Fruit fly (Drosophila melanogaster) whole organism, prepupa: ENCODE results near the gene Mnt.

Experiments
- Blimp-1 ChIP-seq: fragments of 200-800 bp; sonication (Bioruptor generic); optimal IDR thresholded peaks from 3 replicates; lab custom pipeline; 2017; ENCODE audit warnings: missing biosample characterization, missing genetic modification characterization, mild to moderate bottlenecking, moderate library complexity, missing genetic modification reagents
- CG10631 ChIP-seq: fragments of 200-800 bp; sonication (Bioruptor generic); optimal IDR thresholded peaks from 2 replicates; lab custom pipeline; 2016; ENCODE audit warnings: missing biosample characterization, missing genetic modification characterization
- CG10669 ChIP-seq: fragments of 200-800 bp; sonication (Bioruptor generic); optimal IDR thresholded peaks from 3 replicates; lab custom pipeline; 2018; ENCODE audit warnings: missing biosample characterization, mild to moderate bottlenecking, missing genetic modification characterization, moderate library complexity
- CG11294 ChIP-seq: fragments of 200-800 bp; sonication (Bioruptor generic); IDR thresholded peaks from 2 replicates; pipeline ENCODE4 v1.3.6; 2022; ENCODE audit warnings: missing biosample characterization, missing genetic modification characterization
- CG15336 ChIP-seq: fragments of 200-800 bp; sonication (Bioruptor generic); IDR thresholded peaks from 2 replicates; pipeline ENCODE4 v1.3.6; 2022; ENCODE audit warnings: missing biosample characterization, missing genetic modification characterization
- CG3032 ChIP-seq: fragments of 200-800 bp; optimal IDR thresholded peaks from 2 replicates; lab custom pipeline; 2019; ENCODE audit warnings: missing biosample characterization, mild to moderate bottlenecking, missing genetic modification characterization, moderate library complexity
- CG32006 ChIP-seq: fragments of 200-800 bp; sonication (Bioruptor generic); optimal IDR thresholded peaks from 3 replicates; lab custom pipeline; 2017; ENCODE audit warnings: missing biosample characterization, mild to moderate bottlenecking, missing genetic modification characterization
- CG34406 ChIP-seq: fragments of 200-800 bp; sonication (Bioruptor generic); optimal IDR thresholded peaks from 3 replicates; lab custom pipeline; 2016; ENCODE audit warnings: missing biosample characterization, missing genetic modification characterization
- CG3919 ChIP-seq: fragments of 200-800 bp; sonication (Bioruptor generic); optimal IDR thresholded peaks from 3 replicates; lab custom pipeline; 2016; ENCODE audit warnings: missing biosample characterization, missing genetic modification characterization
- CG4318 ChIP-seq: fragments of 200-800 bp; sonication (Bioruptor generic); optimal IDR thresholded peaks from 3 replicates; lab custom pipeline; 2017; ENCODE audit warnings: missing biosample characterization, mild to moderate bottlenecking, missing genetic modification characterization
- CG6163 ChIP-seq: fragments of 200-800 bp; sonication (Bioruptor generic); IDR thresholded peaks from 3 replicates; pipeline ENCODE4 v1.3.6; 2022; ENCODE audit warnings: missing biosample characterization, missing genetic modification characterization
- CG6276 ChIP-seq: fragments of 200-800 bp; sonication (Bioruptor generic); optimal IDR thresholded peaks from 2 replicates; lab custom pipeline; 2017; ENCODE audit warnings: missing biosample characterization, mild to moderate bottlenecking, missing genetic modification characterization
- CG6792 ChIP-seq: fragments of 200-800 bp; sonication (Bioruptor generic); optimal IDR thresholded peaks from 3 replicates; lab custom pipeline; 2016; ENCODE audit warnings: missing biosample characterization, missing genetic modification characterization
- CG6808 ChIP-seq: fragments of 200-800 bp; sonication (Bioruptor generic); optimal IDR thresholded peaks from 3 replicates; lab custom pipeline; 2017; ENCODE audit warnings: missing biosample characterization, missing genetic modification characterization, mild to moderate bottlenecking, moderate library complexity, missing genetic modification reagents
- CG6854 ChIP-seq: fragments of 200-800 bp; sonication (Bioruptor generic); optimal IDR thresholded peaks from 2 replicates; lab custom pipeline; 2017; ENCODE audit warnings: missing biosample characterization, mild to moderate bottlenecking, missing genetic modification characterization
- CG7368 ChIP-seq: fragments of 200-800 bp; sonication (Bioruptor generic); optimal IDR thresholded peaks from 3 replicates; lab custom pipeline; 2016; ENCODE audit warnings: missing biosample characterization, missing genetic modification characterization
- CG8119 ChIP-seq: fragments of 200-800 bp; sonication (Bioruptor generic); IDR thresholded peaks from 3 replicates; pipeline ENCODE4 v1.3.6; 2022; ENCODE audit warnings: missing biosample characterization, missing genetic modification characterization
- CG8632 ChIP-seq: fragments of 200-800 bp; sonication (Bioruptor generic); optimal IDR thresholded peaks from 3 replicates; lab custom pipeline; 2016; ENCODE audit warnings: missing biosample characterization, missing genetic modification characterization
- CG9139 ChIP-seq: fragments of 200-800 bp; sonication (Bioruptor generic); optimal IDR thresholded peaks from 3 replicates; lab custom pipeline; 2017; ENCODE audit warnings: missing biosample characterization, mild to moderate bottlenecking, missing genetic modification characterization
- Eip75B ChIP-seq: fragments of 200-800 bp; sonication (Bioruptor generic); optimal IDR thresholded peaks from 3 replicates; lab custom pipeline; 2016; ENCODE audit warnings: missing biosample characterization, missing genetic modification characterization
- Eip93F ChIP-seq: fragments of 200-800 bp; sonication (Bioruptor generic); optimal IDR thresholded peaks from 2 replicates; lab custom pipeline; 2016; ENCODE audit warnings: missing biosample characterization, mild to moderate bottlenecking, missing genetic modification characterization
- Ets21C ChIP-seq: fragments of 200-800 bp; sonication (Bioruptor generic); optimal IDR thresholded peaks from 3 replicates; lab custom pipeline; 2016; ENCODE audit warnings: missing biosample characterization, missing genetic modification characterization
- Ets96B ChIP-seq: fragments of 200-800 bp; optimal IDR thresholded peaks from 2 replicates; lab custom pipeline; 2019; ENCODE audit warnings: missing biosample characterization, mild to moderate bottlenecking, missing genetic modification characterization, moderate library complexity
- Gug ChIP-seq: fragments of 200-800 bp; sonication (Bioruptor generic); IDR thresholded peaks from 2 replicates; pipeline ENCODE4 v1.3.6; 2022; ENCODE audit warnings: missing biosample characterization, missing genetic modification characterization
- Hr38 ChIP-seq: sonication (Bioruptor generic); optimal IDR thresholded peaks from 2 replicates; lab custom pipeline; 2016; ENCODE audit warnings: missing biosample characterization, missing genetic modification characterization
- Hr39 ChIP-seq: fragments of 200-800 bp; sonication (Bioruptor generic); optimal IDR thresholded peaks from 2 replicates; lab custom pipeline; 2016; ENCODE audit warnings: missing biosample characterization, missing genetic modification characterization
- Lpt ChIP-seq: fragments of 200-800 bp; sonication (Bioruptor generic); optimal IDR thresholded peaks from 3 replicates; lab custom pipeline; 2016; ENCODE audit warnings: missing biosample characterization, missing genetic modification characterization
- Met ChIP-seq: fragments of 200-800 bp; sonication (Bioruptor generic); optimal IDR thresholded peaks from 3 replicates; lab custom pipeline; 2016; ENCODE audit warnings: missing biosample characterization, missing genetic modification characterization
- OdsH ChIP-seq: fragments of 200-800 bp; sonication (Bioruptor generic); optimal IDR thresholded peaks from 3 replicates; lab custom pipeline; 2016; ENCODE audit warnings: missing biosample characterization, missing genetic modification characterization
- Smox ChIP-seq: fragments of 200-800 bp; sonication (Bioruptor generic); optimal IDR thresholded peaks from 3 replicates; lab custom pipeline; 2016; ENCODE audit warnings: missing biosample characterization, missing genetic modification characterization
- Sox102F ChIP-seq: fragments of 200-800 bp; sonication (Bioruptor generic); optimal IDR thresholded peaks from 2 replicates; lab custom pipeline; 2016; ENCODE audit warnings: missing biosample characterization, mild to moderate bottlenecking, missing genetic modification characterization
- Sox14 ChIP-seq: fragments of 200-800 bp; sonication (Bioruptor generic); optimal IDR thresholded peaks from 3 replicates; lab custom pipeline; 2016; ENCODE audit warnings: missing biosample characterization, missing genetic modification characterization
- Sox15 ChIP-seq: fragments of 200-800 bp; sonication (Bioruptor generic); optimal IDR thresholded peaks from 3 replicates; lab custom pipeline; 2016; ENCODE audit warnings: missing biosample characterization, missing genetic modification characterization
- achi ChIP-seq: fragments of 200-800 bp; sonication (Bioruptor generic); optimal IDR thresholded peaks from 3 replicates; lab custom pipeline; 2016; ENCODE audit warnings: missing biosample characterization, missing genetic modification characterization
- acj6 ChIP-seq: fragments of 200-800 bp; sonication (Bioruptor generic); optimal IDR thresholded peaks from 3 replicates; lab custom pipeline; 2016; ENCODE audit warnings: missing biosample characterization, missing genetic modification characterization
- dac ChIP-seq: fragments of 200-800 bp; sonication (Bioruptor generic); optimal IDR thresholded peaks from 2 replicates; lab custom pipeline; 2017; ENCODE audit warnings: missing biosample characterization, mild to moderate bottlenecking, missing genetic modification characterization
- dsx ChIP-seq: fragments of 200-800 bp; optimal IDR thresholded peaks from 3 replicates; lab custom pipeline; 2019; ENCODE audit warnings: missing biosample characterization, mild to moderate bottlenecking, missing genetic modification characterization, moderate library complexity; ENCODE audit not compliant: poor library complexity, severe bottlenecking
- esn ChIP-seq: fragments of 200-800 bp; sonication (Bioruptor generic); optimal IDR thresholded peaks from 2 replicates; lab custom pipeline; 2016; ENCODE audit warnings: missing biosample characterization, mild to moderate bottlenecking, missing genetic modification characterization, moderate library complexity
- fd59A ChIP-seq: fragments of 200-800 bp; sonication (Bioruptor generic); optimal IDR thresholded peaks from 2 replicates; lab custom pipeline; 2017; ENCODE audit warnings: missing biosample characterization, mild to moderate bottlenecking, missing genetic modification characterization, missing genetic modification reagents
- fkh ChIP-seq: fragments of 200-800 bp; sonication (Bioruptor generic); optimal IDR thresholded peaks from 3 replicates; lab custom pipeline; 2017; ENCODE audit warnings: missing biosample characterization, mild to moderate bottlenecking, missing genetic modification characterization, moderate library complexity
- lz ChIP-seq: fragments of 200-800 bp; sonication (Bioruptor generic); optimal IDR thresholded peaks from 3 replicates; lab custom pipeline; 2016; ENCODE audit warnings: missing biosample characterization, missing genetic modification characterization
- net ChIP-seq: fragments of 200-800 bp; sonication (Bioruptor generic); optimal IDR thresholded peaks from 3 replicates; lab custom pipeline; 2016; ENCODE audit warnings: missing biosample characterization, missing genetic modification characterization
- pdm3 ChIP-seq: fragments of 200-800 bp; sonication (Bioruptor generic); optimal IDR thresholded peaks from 3 replicates; lab custom pipeline; 2016; ENCODE audit warnings: missing biosample characterization, missing genetic modification characterization
- salr ChIP-seq, 2 experiments: fragments of 200-800 bp; sonication (Bioruptor generic); optimal IDR thresholded peaks; 3 replicates each; lab custom pipeline; 2016 to 2018; ENCODE audit warnings: missing biosample characterization in 2 of 2, missing genetic modification characterization in 2 of 2, mild to moderate bottlenecking in 1 of 2
- svp ChIP-seq: fragments of 200-800 bp; sonication (Bioruptor generic); peaks from one replicate; lab custom pipeline; 2016; ENCODE audit warnings: missing biosample characterization, missing genetic modification characterization
- topi ChIP-seq: fragments of 200-800 bp; sonication (Bioruptor generic); optimal IDR thresholded peaks from 3 replicates; lab custom pipeline; 2016; ENCODE audit warnings: missing biosample characterization, missing genetic modification characterization

Gene Mnt

dm6 chrX:3679921-3680702 lies 8.5 kb downstream of the Mnt start (continued):
- TF ChIP-seq Ets21C (GFP tag; lab: Kevin White, UChicago) (peak; percentile 49), CG6276 (GFP tag; lab: Kevin White, UChicago) (peak; percentile 91), dsx (GFP tag; lab: Kevin White, UChicago) (peak; percentile 61), Smox (GFP tag; lab: Kevin White, UChicago) (peak; percentile 34), Met (GFP tag; lab: Kevin White, UChicago) (peak; percentile 37), Sox14 (GFP tag; lab: Kevin White, UChicago) (peak; percentile 57), CG3032 (peak; percentile 39), dac (GFP tag; lab: Kevin White, UChicago) (no peak), CG6163 (GFP tag; lab: Robert Waterston, UW) (peak; percentile 92), acj6 (GFP tag; lab: Kevin White, UChicago) (no peak), Eip93F (GFP tag; lab: Kevin White, UChicago) (peak; percentile 59), CG8119 (GFP tag; lab: Robert Waterston, UW) (peak; percentile 88), Lpt (GFP tag; lab: Kevin White, UChicago) (peak; percentile 75), CG6808 (peak; percentile 90), CG10669 (GFP tag; lab: Kevin White, UChicago) (peak; percentile 32), CG11294 (GFP tag; lab: Robert Waterston, UW) (no peak), Hr38 (GFP tag; lab: Kevin White, UChicago) (no peak), CG8632 (GFP tag; lab: Kevin White, UChicago) (peak; percentile 57), CG6854 (GFP tag; lab: Kevin White, UChicago) (peak; percentile 66), achi (GFP tag; lab: Kevin White, UChicago) (peak; percentile 28), OdsH (GFP tag; lab: Kevin White, UChicago) (peak; percentile 44), CG7368 (GFP tag; lab: Kevin White, UChicago) (peak; percentile 42), CG15336 (peak; percentile 73), Ets96B (tag; lab: Kevin White, UChicago) (peak; percentile 26), pdm3 (GFP tag; lab: Kevin White, UChicago) (peak; percentile 24), svp (GFP tag; lab: Kevin White, UChicago) (peak; percentile 99), fd59A (GFP tag; lab: Kevin White, UChicago) (no peak), Blimp-1 (GFP tag; lab: Kevin White, UChicago) (peak; percentile 60), fkh (no peak), Eip75B (GFP tag; lab: Kevin White, UChicago) (peak; percentile 48), CG4318 (GFP tag; lab: Kevin White, UChicago) (no peak), CG6792 (GFP tag; lab: Kevin White, UChicago) (no peak), CG32006 (GFP tag; lab: Kevin White, UChicago) (peak; percentile 54)
- TF ChIP-seq, all 60 proteins: peak for 49

dm6 chrX:3680703-3681270 lies 9.2 kb downstream of the Mnt start:
- TF ChIP-seq Smox (GFP tag; lab: Kevin White, UChicago) (peak; percentile 78), CG7368 (GFP tag; lab: Kevin White, UChicago) (peak; percentile 22), CG3919 (GFP tag; lab: Kevin White, UChicago) (peak; percentile 72), topi (GFP tag; lab: Kevin White, UChicago) (peak; percentile 79), CG9139 (GFP tag; lab: Kevin White, UChicago) (no peak), dac (GFP tag; lab: Kevin White, UChicago) (no peak), Sox15 (GFP tag; lab: Kevin White, UChicago) (peak; percentile 63), Eip75B (GFP tag; lab: Kevin White, UChicago) (peak; percentile 73), CG6276 (GFP tag; lab: Kevin White, UChicago) (peak; percentile 24), acj6 (GFP tag; lab: Kevin White, UChicago) (peak; percentile 81), esn (GFP tag; lab: Kevin White, UChicago) (peak; percentile 82), CG4318 (GFP tag; lab: Kevin White, UChicago) (peak; percentile 29), Hr39 (peak; percentile 77), lz (peak; percentile 77), pdm3 (GFP tag; lab: Kevin White, UChicago) (peak; percentile 82), CG10631 (GFP tag; lab: Kevin White, UChicago) (peak; percentile 63), Gug (GFP tag; lab: Robert Waterston, UW) (no peak; the same call in 1 of the 2 replicates), svp (GFP tag; lab: Kevin White, UChicago) (peak; percentile 75), salr (GFP tag; optimal IDR thresholded peaks at IDR 0.05; lab: Kevin White, UChicago) (peak; percentile 30 to 66), Sox14 (GFP tag; lab: Kevin White, UChicago) (peak; percentile 72), CG34406 (GFP tag; lab: Kevin White, UChicago) (peak; percentile 75), fd59A (GFP tag; lab: Kevin White, UChicago) (peak; percentile 68), net (GFP tag; lab: Kevin White, UChicago) (peak; percentile 57), Sox102F (GFP tag; lab: Kevin White, UChicago) (peak; percentile 71), CG6808 (peak; percentile 61), OdsH (GFP tag; lab: Kevin White, UChicago) (peak; percentile 77)
